Worm (Caenorhabditis elegans) whole organism, L1 larva: ENCODE data around the gene lrx-1.
A peak's percentile ranks its signal among the peaks of the same experiment; 100 is the strongest.

Experiments
- Y116A8C.19 ChIP-seq: sonication (generic microtip); optimal IDR thresholded peaks from 2 replicates; lab custom pipeline; 2016; ENCODE audit warnings: missing compliant biosample characterization, missing genetic modification characterization, borderline replicate concordance
- aha-1 ChIP-seq: fragments of 150-350 bp; optimal IDR thresholded peaks from 2 replicates; lab custom pipeline; 2014; ENCODE audit warnings: missing biosample characterization, missing genetic modification characterization
- ceh-82 ChIP-seq, 3 experiments: fragments of 150-350 bp in 1 of 3; sonication (generic microtip) in 2 of 3; optimal IDR thresholded peaks; 2 replicates each; lab custom pipeline; 2014 to 2017; ENCODE audit warnings: missing biosample characterization in 3 of 3, missing genetic modification characterization in 3 of 3
- ceh-88 ChIP-seq: fragments of 200-800 bp; sonication (Bioruptor generic); IDR thresholded peaks from 2 replicates; pipeline ENCODE4 v1.3.6; 2022; ENCODE audit warnings: missing genetic modification characterization, missing compliant biosample characterization
- ceh-90 ChIP-seq: sonication (generic microtip); optimal IDR thresholded peaks from 2 replicates; lab custom pipeline; 2016; ENCODE audit warnings: missing genetic modification characterization, missing compliant biosample characterization
- ces-1 ChIP-seq: fragments of 150-350 bp; optimal IDR thresholded peaks from 2 replicates; lab custom pipeline; 2014; ENCODE audit warnings: missing biosample characterization, missing genetic modification reagents, missing genetic modification characterization
- dsc-1 ChIP-seq: sonication (generic microtip); optimal IDR thresholded peaks from 2 replicates; lab custom pipeline; 2016; ENCODE audit warnings: mild to moderate bottlenecking, missing genetic modification characterization, missing compliant biosample characterization
- efl-3 ChIP-seq: fragments of 200-800 bp; sonication (Bioruptor generic); optimal IDR thresholded peaks from 2 replicates; lab custom pipeline; 2018; ENCODE audit warnings: mild to moderate bottlenecking, missing genetic modification characterization, missing compliant biosample characterization
- egl-27 ChIP-seq, 2 experiments: fragments of 150-350 bp in 1 of 2; sonication (generic microtip); optimal IDR thresholded peaks; 3 replicates each; lab custom pipeline; 2017 to 2018; ENCODE audit warnings: missing biosample characterization in 2 of 2, missing genetic modification characterization in 2 of 2, missing genetic modification reagents in 2 of 2
- elt-2 ChIP-seq: sonication (generic microtip); optimal IDR thresholded peaks from 2 replicates; lab custom pipeline; 2016; ENCODE audit warnings: missing genetic modification characterization, mild to moderate bottlenecking, inconsistent platforms, missing compliant biosample characterization, missing genetic modification reagents
- elt-3 ChIP-seq, 6 experiments: fragments of 150-350 bp in 1 of 6; sonication (generic microtip); optimal IDR thresholded peaks; 2 replicates each; lab custom pipeline; 2017 to 2018; ENCODE audit warnings: missing biosample characterization in 6 of 6, missing genetic modification characterization in 6 of 6, inconsistent platforms in 1 of 6
- ets-5 ChIP-seq: fragments of 200-800 bp; sonication (Bioruptor generic); IDR thresholded peaks from 2 replicates; pipeline ENCODE4 v1.3.6; 2022; ENCODE audit warnings: missing genetic modification characterization, missing compliant biosample characterization
- fos-1 ChIP-seq: fragments of 150-350 bp; optimal IDR thresholded peaks from 2 replicates; lab custom pipeline; 2014; ENCODE audit warnings: missing biosample characterization, missing genetic modification characterization
- grh-1 ChIP-seq: fragments of 200-800 bp; sonication (Bioruptor generic); IDR thresholded peaks from 2 replicates; pipeline ENCODE4 v1.3.6; 2022; ENCODE audit warnings: missing genetic modification reagents, missing genetic modification characterization, missing compliant biosample characterization
- hlh-17 ChIP-seq: fragments of 200-800 bp; sonication (Bioruptor generic); optimal IDR thresholded peaks from 2 replicates; lab custom pipeline; 2018; ENCODE audit warnings: missing genetic modification characterization, mild to moderate bottlenecking, missing compliant biosample characterization, moderate library complexity, borderline replicate concordance
- hlh-4 ChIP-seq: sonication (generic microtip); optimal IDR thresholded peaks from 2 replicates; lab custom pipeline; 2016; ENCODE audit warnings: mild to moderate bottlenecking, missing genetic modification characterization, missing compliant biosample characterization
- hpl-2 ChIP-seq: fragments of 150-350 bp; optimal IDR thresholded peaks from 2 replicates; lab custom pipeline; 2014; ENCODE audit warnings: missing biosample characterization, missing genetic modification reagents, missing genetic modification characterization
- irx-1 ChIP-seq: sonication (generic microtip); optimal IDR thresholded peaks from 2 replicates; lab custom pipeline; 2016; ENCODE audit warnings: missing genetic modification characterization, missing compliant biosample characterization
- lin-14 ChIP-seq: fragments of 200-800 bp; sonication (Bioruptor generic); optimal IDR thresholded peaks from 2 replicates; lab custom pipeline; 2018; ENCODE audit warnings: mild to moderate bottlenecking, missing genetic modification characterization, moderate library complexity, missing compliant biosample characterization
- lin-15B ChIP-seq: fragments of 150-350 bp; sonication (generic microtip); optimal IDR thresholded peaks from 3 replicates; lab custom pipeline; 2014; ENCODE audit warnings: missing biosample characterization, missing genetic modification characterization
- lin-39 ChIP-seq: fragments of 150-350 bp; optimal IDR thresholded peaks from 2 replicates; lab custom pipeline; 2014; ENCODE audit warnings: missing biosample characterization, missing genetic modification reagents, missing genetic modification characterization
- lir-3 ChIP-seq: sonication (generic microtip); optimal IDR thresholded peaks from 2 replicates; lab custom pipeline; 2016; ENCODE audit warnings: mild to moderate bottlenecking, missing genetic modification characterization, moderate library complexity, missing compliant biosample characterization; ENCODE audit not compliant: poor library complexity
- lsy-2 ChIP-seq, 2 experiments: fragments of 150-350 bp; optimal IDR thresholded peaks; 2 replicates each; lab custom pipeline; 2014; ENCODE audit warnings: missing biosample characterization in 2 of 2, missing genetic modification characterization in 2 of 2
- mab-9 ChIP-seq: fragments of 200-800 bp; sonication (Bioruptor generic); IDR thresholded peaks from 2 replicates; pipeline ENCODE4 v1.3.6; 2022; ENCODE audit warnings: missing genetic modification reagents, missing genetic modification characterization, missing compliant biosample characterization
- mdl-1 ChIP-seq, 2 experiments: fragments of 150-350 bp; optimal IDR thresholded peaks; 2 replicates each; lab custom pipeline; 2014 to 2017; ENCODE audit warnings: missing biosample characterization in 2 of 2, missing genetic modification characterization in 2 of 2, inconsistent platforms in 1 of 2
- mef-2 ChIP-seq: fragments of 150-350 bp; optimal IDR thresholded peaks from 2 replicates; lab custom pipeline; 2014; ENCODE audit warnings: missing biosample characterization, missing genetic modification characterization
- mep-1 ChIP-seq: fragments of 150-350 bp; optimal IDR thresholded peaks from 2 replicates; lab custom pipeline; 2014; ENCODE audit warnings: missing biosample characterization, missing genetic modification characterization
- nhr-11 ChIP-seq: fragments of 150-350 bp; optimal IDR thresholded peaks from 2 replicates; lab custom pipeline; 2014; ENCODE audit warnings: missing biosample characterization, missing genetic modification characterization
- nhr-12 ChIP-seq: sonication (generic microtip); optimal IDR thresholded peaks from 2 replicates; lab custom pipeline; 2017; ENCODE audit warnings: missing biosample characterization, missing genetic modification characterization
- nhr-19 ChIP-seq: fragments of 200-800 bp; sonication (Bioruptor generic); conservative IDR thresholded peaks from 2 replicates; pipeline ENCODE4 v1.3.6; 2022; ENCODE audit warnings: missing genetic modification characterization, missing compliant biosample characterization
- nhr-237 ChIP-seq: fragments of 150-350 bp; optimal IDR thresholded peaks from 2 replicates; lab custom pipeline; 2014; ENCODE audit warnings: missing biosample characterization, missing genetic modification characterization
- nhr-28 ChIP-seq: fragments of 150-350 bp; optimal IDR thresholded peaks from 2 replicates; lab custom pipeline; 2014; ENCODE audit warnings: missing biosample characterization, missing genetic modification characterization
- nhr-84 ChIP-seq: sonication (generic microtip); optimal IDR thresholded peaks from 2 replicates; lab custom pipeline; 2017; ENCODE audit warnings: missing biosample characterization, missing genetic modification characterization
- nhr-85 ChIP-seq: sonication (generic microtip); peaks from one replicate; lab custom pipeline; 2016; ENCODE audit warnings: missing genetic modification characterization, inconsistent platforms, missing compliant biosample characterization
- pag-3 ChIP-seq: sonication (generic microtip); optimal IDR thresholded peaks from 2 replicates; lab custom pipeline; 2017; ENCODE audit warnings: missing genetic modification characterization, mild to moderate bottlenecking, missing compliant biosample characterization, antibody characterized with exemption, borderline replicate concordance; ENCODE audit not compliant: insufficient read depth
- pax-3 ChIP-seq: fragments of 200-800 bp; sonication (Bioruptor generic); optimal IDR thresholded peaks from 2 replicates; lab custom pipeline; 2018; ENCODE audit warnings: mild to moderate bottlenecking, missing genetic modification characterization, moderate library complexity, missing compliant biosample characterization
- pqm-1 ChIP-seq: sonication (generic microtip); optimal IDR thresholded peaks from 3 replicates; lab custom pipeline; 2017; ENCODE audit warnings: missing biosample characterization, missing genetic modification characterization
- rnt-1 ChIP-seq: sonication (generic microtip); optimal IDR thresholded peaks from 2 replicates; lab custom pipeline; 2016; ENCODE audit warnings: mild to moderate bottlenecking, missing genetic modification characterization, moderate library complexity, missing compliant biosample characterization
- skn-1 ChIP-seq: fragments of 150-350 bp; optimal IDR thresholded peaks from 2 replicates; lab custom pipeline; 2014; ENCODE audit warnings: missing biosample characterization, missing genetic modification characterization
- snpc-4 ChIP-seq: fragments of 150-350 bp; optimal IDR thresholded peaks from 2 replicates; lab custom pipeline; 2014; ENCODE audit warnings: missing biosample characterization, missing genetic modification characterization
- snu-23 ChIP-seq: sonication (generic microtip); optimal IDR thresholded peaks from 2 replicates; lab custom pipeline; 2016; ENCODE audit warnings: missing genetic modification characterization, missing compliant biosample characterization
- sptf-1 ChIP-seq: fragments of 150-350 bp; optimal IDR thresholded peaks from 2 replicates; lab custom pipeline; 2014; ENCODE audit warnings: missing biosample characterization, missing genetic modification characterization
- tbx-2 ChIP-seq: sonication (generic microtip); optimal IDR thresholded peaks from 2 replicates; lab custom pipeline; 2016; ENCODE audit warnings: missing genetic modification characterization, missing compliant biosample characterization
- unc-130 ChIP-seq: fragments of 150-350 bp; optimal IDR thresholded peaks from 2 replicates; lab custom pipeline; 2017; ENCODE audit warnings: missing biosample characterization, missing genetic modification characterization, inconsistent platforms
- unc-62 ChIP-seq: fragments of 150-350 bp; optimal IDR thresholded peaks from 2 replicates; lab custom pipeline; 2014; ENCODE audit warnings: missing biosample characterization, missing genetic modification reagents, missing genetic modification characterization
- unc-86 ChIP-seq: sonication (generic microtip); optimal IDR thresholded peaks from 2 replicates; lab custom pipeline; 2016; ENCODE audit warnings: missing genetic modification characterization, missing compliant biosample characterization
- unc-98 ChIP-seq: fragments of 200-800 bp; sonication (Bioruptor generic); IDR thresholded peaks from 2 replicates; pipeline ENCODE4 v1.3.6; 2022; ENCODE audit warnings: missing genetic modification characterization, missing compliant biosample characterization
- vab-15 ChIP-seq: sonication (generic microtip); optimal IDR thresholded peaks from 2 replicates; lab custom pipeline; 2017; ENCODE audit warnings: missing genotype, mild to moderate bottlenecking, missing genetic modification characterization, missing compliant biosample characterization
- ztf-11 ChIP-seq, 2 experiments: sonication (generic microtip); optimal IDR thresholded peaks; 2 replicates each; lab custom pipeline; 2016 to 2017; ENCODE audit warnings: missing genetic modification characterization in 2 of 2, missing biosample characterization in 1 of 2, missing compliant biosample characterization in 1 of 2

The lrx-1 gene

DNA sequence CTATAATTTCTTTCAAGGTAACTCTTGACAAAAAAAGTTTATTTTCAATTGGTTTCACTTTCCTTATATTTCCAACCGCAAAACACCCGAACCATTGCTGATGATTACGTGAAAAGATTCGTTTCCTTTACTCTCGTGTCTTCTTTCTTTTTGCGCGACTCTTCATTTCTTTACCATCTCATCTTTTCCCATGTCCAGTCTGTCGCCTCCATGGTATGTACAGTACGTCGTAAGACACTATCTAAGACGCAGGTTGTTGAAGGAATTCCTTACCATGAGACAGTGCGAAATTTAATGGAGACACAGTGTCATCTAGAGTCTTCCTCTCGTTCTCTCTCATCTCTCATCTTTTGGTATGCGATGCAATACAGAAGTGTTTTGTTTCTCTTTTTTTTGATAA is 47.8 kb downstream of the lrx-1 start (continued):
- no peak for TF ChIP-seq ces-1 (GFP tag; lab: Kevin White, UChicago)
- TF ChIP-seq mdl-1 (tag; optimal IDR thresholded peaks at IDR 0.05; lab: Kevin White, UChicago): peak in 1 of 2 experiments; percentile 84
- no peak for TF ChIP-seq mef-2 (tag; lab: Kevin White, UChicago)
- peak; percentile 62 for TF ChIP-seq fos-1 (tag; lab: Kevin White, UChicago)
- TF ChIP-seq irx-1: peak; percentile 49
- peak; percentile 47 to 54 for TF ChIP-seq egl-27 (tag; optimal IDR thresholded peaks at IDR 0.05; lab: Kevin White, UChicago)
- TF ChIP-seq tbx-2 (tag; lab: Kevin White, UChicago): peak; percentile 49
- TF ChIP-seq aha-1 (tag; lab: Kevin White, UChicago): no peak
- TF ChIP-seq rnt-1 (tag; lab: Kevin White, UChicago): no peak
- peak; percentile 84 for TF ChIP-seq lin-14
- no peak for TF ChIP-seq snpc-4 (tag; lab: Kevin White, UChicago)
- peak; percentile 61; the same call in 1 of the 2 replicates for TF ChIP-seq grh-1 (GFP tag; lab: Robert Waterston, UW)
- TF ChIP-seq unc-86 (tag; lab: Kevin White, UChicago): no peak
- no peak for TF ChIP-seq lin-39 (tag; lab: Kevin White, UChicago)
- peak; percentile 60 for TF ChIP-seq skn-1 (tag; lab: Kevin White, UChicago)
- TF ChIP-seq hpl-2 (GFP tag; lab: Kevin White, UChicago): no peak
- peak; percentile 63 for TF ChIP-seq nhr-19
- no peak for TF ChIP-seq nhr-84 (tag; lab: Kevin White, UChicago)
- peak; percentile 73 for TF ChIP-seq mep-1 (tag; lab: Kevin White, UChicago)
- no peak for TF ChIP-seq unc-98 (GFP tag; lab: Robert Waterston, UW)
- TF ChIP-seq snu-23 (GFP tag; lab: Kevin White, UChicago): peak; percentile 76
- TF ChIP-seq ztf-11 (tag; optimal IDR thresholded peaks at IDR 0.05; lab: Kevin White, UChicago): no peak
- no peak for TF ChIP-seq ceh-90 (tag; lab: Kevin White, UChicago)
- TF ChIP-seq pqm-1 (tag; lab: Kevin White, UChicago): no peak
- peak; percentile 43 for TF ChIP-seq lir-3 (tag; lab: Kevin White, UChicago)
- no peak for TF ChIP-seq hlh-17 (GFP tag; lab: Kevin White, UChicago)
- peak; percentile 50 for TF ChIP-seq unc-130 (tag; lab: Kevin White, UChicago)
- TF ChIP-seq vab-15 (tag; lab: Kevin White, UChicago): no peak
- no peak for TF ChIP-seq pax-3 (tag; lab: Kevin White, UChicago)
- no peak for TF ChIP-seq Y116A8C.19
- TF ChIP-seq lin-15B (tag; lab: Kevin White, UChicago): no peak

DNA sequence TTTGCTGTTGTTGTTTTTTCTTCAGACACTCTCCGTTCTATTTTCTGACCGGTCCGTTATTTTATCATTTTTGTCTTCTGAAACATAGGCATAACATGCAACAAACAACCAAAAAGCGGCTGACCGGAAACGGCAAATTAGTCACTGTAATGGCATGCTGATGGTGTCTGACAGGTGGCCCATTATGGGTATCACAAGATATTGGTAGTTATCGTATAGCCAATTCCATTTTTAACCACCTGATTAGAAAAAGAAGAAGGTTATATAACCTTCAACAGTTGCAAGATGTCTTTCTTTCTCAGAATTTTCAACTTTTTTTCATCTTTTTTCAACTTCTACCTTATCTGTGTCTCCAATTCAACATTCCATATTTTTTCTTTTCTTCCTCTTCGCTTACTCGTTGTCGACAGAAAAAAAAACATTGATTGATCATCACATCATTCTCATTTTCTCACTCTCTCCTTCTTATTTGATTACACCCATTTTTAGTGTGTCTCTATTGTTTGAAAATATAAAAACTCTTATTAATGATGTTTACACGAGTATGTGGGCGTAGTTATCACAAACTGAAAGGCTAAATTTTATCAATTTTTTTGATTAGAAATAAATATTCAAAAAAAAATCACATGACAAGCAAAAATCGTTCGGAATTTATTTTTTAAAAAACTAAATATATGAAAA is 48.5 kb downstream of the lrx-1 start:
- TF ChIP-seq ceh-90 (tag; lab: Kevin White, UChicago): no peak
- TF ChIP-seq snpc-4 (tag; lab: Kevin White, UChicago): no peak
- no peak for TF ChIP-seq fos-1 (tag; lab: Kevin White, UChicago)
- peak; percentile 60 for TF ChIP-seq snu-23 (GFP tag; lab: Kevin White, UChicago)
- no peak for TF ChIP-seq ets-5 (GFP tag; lab: Robert Waterston, UW)
- TF ChIP-seq mab-9: no peak
- TF ChIP-seq unc-130 (tag; lab: Kevin White, UChicago): peak; percentile 62
- no peak for TF ChIP-seq unc-62
- no peak for TF ChIP-seq ceh-88
- TF ChIP-seq lsy-2 (tag; optimal IDR thresholded peaks at IDR 0.05; lab: Kevin White, UChicago): peak; percentile 24 to 53
- TF ChIP-seq nhr-237 (tag; lab: Kevin White, UChicago): no peak
- TF ChIP-seq vab-15 (tag; lab: Kevin White, UChicago): peak; percentile 92
- no peak for TF ChIP-seq nhr-11 (tag; lab: Kevin White, UChicago)
- peak in 2 of 6 experiments; percentile 19 to 37 for TF ChIP-seq elt-3 (tag; optimal IDR thresholded peaks at IDR 0.05; lab: Kevin White, UChicago)
- TF ChIP-seq sptf-1 (tag; lab: Kevin White, UChicago): no peak
- TF ChIP-seq nhr-85 (tag; lab: Kevin White, UChicago): peak; percentile 95
- no peak for TF ChIP-seq unc-86 (tag; lab: Kevin White, UChicago)
- peak; percentile 22; the same call in 1 of the 2 replicates for TF ChIP-seq nhr-19
- TF ChIP-seq efl-3 (GFP tag; lab: Kevin White, UChicago): no peak
- TF ChIP-seq lir-3 (tag; lab: Kevin White, UChicago): peak; percentile 34
- TF ChIP-seq nhr-12 (tag; lab: Kevin White, UChicago): no peak
- TF ChIP-seq Y116A8C.19: no peak
- no peak for TF ChIP-seq ceh-82 (tag; optimal IDR thresholded peaks at IDR 0.05; lab: Kevin White, UChicago)
- no peak for TF ChIP-seq dsc-1 (tag; lab: Kevin White, UChicago)
- no peak for TF ChIP-seq nhr-28 (tag; lab: Kevin White, UChicago)
- TF ChIP-seq pag-3: no peak
- TF ChIP-seq elt-2 (tag; lab: Kevin White, UChicago): peak; percentile 62
- no peak for TF ChIP-seq hlh-4 (tag; lab: Kevin White, UChicago)
